Fruit fly (Drosophila melanogaster) whole organism, embryonic: ENCODE data around the gene Trim9.

ENCODE experiments used
- CG10274 ChIP-seq: fragments of 200-800 bp; sonication (Bioruptor generic); optimal IDR thresholded peaks from 3 replicates; lab custom pipeline; 2017; ENCODE audit warnings: missing biosample characterization, mild to moderate bottlenecking, missing genetic modification characterization
- CG10979 ChIP-seq: fragments of 200-800 bp; sonication (Bioruptor generic); optimal IDR thresholded peaks from 2 replicates; lab custom pipeline; 2018; ENCODE audit warnings: missing biosample characterization, mild to moderate bottlenecking, missing genetic modification characterization, moderate library complexity
- CG11093 ChIP-seq: fragments of 200-800 bp; sonication (Bioruptor generic); IDR thresholded peaks from 3 replicates; pipeline ENCODE4 v1.3.6; 2022; ENCODE audit warnings: missing biosample characterization, missing genetic modification characterization
- CG12155 ChIP-seq: fragments of 200-800 bp; sonication (Bioruptor generic); optimal IDR thresholded peaks from 3 replicates; lab custom pipeline; 2016; ENCODE audit warnings: missing biosample characterization, missing genetic modification characterization
- CG12391 ChIP-seq: fragments of 200-800 bp; sonication (Bioruptor generic); optimal IDR thresholded peaks from 3 replicates; lab custom pipeline; 2018; ENCODE audit warnings: missing biosample characterization, mild to moderate bottlenecking, missing genetic modification characterization, moderate library complexity
- CG12942 ChIP-seq: fragments of 200-800 bp; sonication (Bioruptor generic); optimal IDR thresholded peaks from 3 replicates; lab custom pipeline; 2016; ENCODE audit warnings: missing biosample characterization, missing genetic modification characterization
- CG13296 ChIP-seq: fragments of 200-800 bp; sonication (Bioruptor generic); optimal IDR thresholded peaks from 3 replicates; lab custom pipeline; 2018; ENCODE audit warnings: missing biosample characterization, mild to moderate bottlenecking, missing genetic modification characterization
- CG13775 ChIP-seq: fragments of 200-800 bp; sonication (Bioruptor generic); optimal IDR thresholded peaks from 3 replicates; lab custom pipeline; 2017; ENCODE audit warnings: missing biosample characterization, mild to moderate bottlenecking, missing genetic modification characterization
- CG14014 ChIP-seq: fragments of 200-800 bp; sonication (Bioruptor generic); IDR thresholded peaks from 2 replicates; pipeline ENCODE4 v1.3.6; 2022; ENCODE audit warnings: missing biosample characterization, missing genetic modification characterization
- CG16779 ChIP-seq: fragments of 200-800 bp; sonication (Bioruptor generic); IDR thresholded peaks from 2 replicates; pipeline ENCODE4 v1.3.6; 2022; ENCODE audit warnings: missing biosample characterization, missing genetic modification characterization
- CG17328 ChIP-seq: fragments of 200-800 bp; sonication (Bioruptor generic); IDR thresholded peaks from 2 replicates; pipeline ENCODE4 v1.3.6; 2022; ENCODE audit warnings: missing biosample characterization, missing genetic modification characterization
- CG2712 ChIP-seq: fragments of 200-800 bp; optimal IDR thresholded peaks from 3 replicates; lab custom pipeline; 2019; ENCODE audit warnings: missing biosample characterization, mild to moderate bottlenecking, missing genetic modification characterization, moderate library complexity
- CG2889 ChIP-seq: fragments of 200-800 bp; sonication (Bioruptor generic); IDR thresholded peaks from 3 replicates; pipeline ENCODE4 v1.3.6; 2022; ENCODE audit warnings: missing biosample characterization, missing genetic modification characterization
- CG31365 ChIP-seq: fragments of 200-800 bp; sonication (Bioruptor generic); optimal IDR thresholded peaks from 2 replicates; lab custom pipeline; 2018; ENCODE audit warnings: missing biosample characterization, mild to moderate bottlenecking, missing genetic modification characterization
- CG33557 ChIP-seq: fragments of 200-800 bp; sonication (Bioruptor generic); optimal IDR thresholded peaks from 2 replicates; lab custom pipeline; 2019; ENCODE audit warnings: missing biosample characterization, mild to moderate bottlenecking, missing genetic modification characterization, moderate library complexity
- CG3407 ChIP-seq: fragments of 200-800 bp; sonication (Bioruptor generic); optimal IDR thresholded peaks from 2 replicates; lab custom pipeline; 2018; ENCODE audit warnings: missing biosample characterization, mild to moderate bottlenecking, missing genetic modification characterization
- CG42726 ChIP-seq: fragments of 200-800 bp; sonication (Bioruptor generic); IDR thresholded peaks from 2 replicates; pipeline ENCODE4 v1.3.6; 2022; ENCODE audit warnings: missing biosample characterization, missing genetic modification characterization; ENCODE audit not compliant: partially characterized antibody
- CG4282 ChIP-seq: fragments of 200-800 bp; sonication (Bioruptor generic); optimal IDR thresholded peaks from 2 replicates; lab custom pipeline; 2016; ENCODE audit warnings: missing biosample characterization, missing genetic modification characterization
- CG7556 ChIP-seq: fragments of 200-800 bp; sonication (Bioruptor generic); optimal IDR thresholded peaks from 2 replicates; lab custom pipeline; 2017; ENCODE audit warnings: missing biosample characterization, mild to moderate bottlenecking, missing genetic modification characterization
- CG8765 ChIP-seq: fragments of 200-800 bp; sonication (Bioruptor generic); IDR thresholded peaks from 2 replicates; pipeline ENCODE4 v1.3.6; 2022; ENCODE audit warnings: missing biosample characterization, missing genetic modification characterization
- CG9817 ChIP-seq: fragments of 200-800 bp; sonication (Bioruptor generic); optimal IDR thresholded peaks from 2 replicates; lab custom pipeline; 2018; ENCODE audit warnings: missing biosample characterization, mild to moderate bottlenecking, missing genetic modification characterization, moderate library complexity
- H15 ChIP-seq: fragments of 200-800 bp; sonication (Bioruptor generic); IDR thresholded peaks from 3 replicates; pipeline ENCODE4 v1.3.6; 2022; ENCODE audit warnings: missing biosample characterization, missing genetic modification characterization
- HLH4C ChIP-seq: fragments of 200-800 bp; sonication (Bioruptor generic); IDR thresholded peaks from 3 replicates; pipeline ENCODE4 v1.3.6; 2022; ENCODE audit warnings: missing biosample characterization, missing genetic modification characterization; ENCODE audit not compliant: partially characterized antibody
- HLHmδ ChIP-seq: fragments of 200-800 bp; sonication (Bioruptor generic); optimal IDR thresholded peaks from 2 replicates; lab custom pipeline; 2018; ENCODE audit warnings: missing biosample characterization, mild to moderate bottlenecking, missing genetic modification characterization, moderate library complexity
- Hr39 ChIP-seq: fragments of >200 bp; optimal IDR thresholded peaks from 2 replicates; lab custom pipeline; 2017
- Oli ChIP-seq: fragments of 200-800 bp; sonication (Bioruptor generic); optimal IDR thresholded peaks from 2 replicates; lab custom pipeline; 2018; ENCODE audit warnings: missing biosample characterization, mild to moderate bottlenecking, missing genetic modification characterization, moderate library complexity
- Sox102F ChIP-seq: fragments of 200-800 bp; sonication (Bioruptor generic); optimal IDR thresholded peaks from 2 replicates; lab custom pipeline; 2018; ENCODE audit warnings: missing biosample characterization, mild to moderate bottlenecking, missing genetic modification characterization, moderate library complexity
- Trl ChIP-seq, 3 experiments: fragments of >200 bp in 2 of 3; fragments of 200-800 bp in 1 of 3; sonication (Bioruptor generic) in 1 of 3; optimal IDR thresholded peaks; 2 replicates in 1 of 3; 3 replicates in 2 of 3; lab custom pipeline; 2016 to 2017; ENCODE audit warnings: missing biosample characterization in 1 of 3, missing genetic modification characterization in 1 of 3
- abd-A ChIP-seq: fragments of 200-800 bp; sonication (Bioruptor generic); optimal IDR thresholded peaks from 3 replicates; lab custom pipeline; 2019; ENCODE audit warnings: missing biosample characterization, mild to moderate bottlenecking, missing genetic modification characterization, moderate library complexity
- ac ChIP-seq: fragments of 200-800 bp; sonication (Bioruptor generic); optimal IDR thresholded peaks from 3 replicates; lab custom pipeline; 2017; ENCODE audit warnings: missing biosample characterization, mild to moderate bottlenecking, missing genetic modification characterization
- ato ChIP-seq: fragments of 200-800 bp; sonication (Bioruptor generic); IDR thresholded peaks from 2 replicates; pipeline ENCODE4 v1.3.6; 2022; ENCODE audit warnings: missing biosample characterization, missing genetic modification characterization; ENCODE audit not compliant: partially characterized antibody
- cas ChIP-seq: fragments of 200-800 bp; sonication (Bioruptor generic); IDR thresholded peaks from 2 replicates; pipeline ENCODE4 v1.3.6; 2022; ENCODE audit warnings: missing biosample characterization, missing genetic modification characterization
- chif ChIP-seq, 2 experiments: fragments of 200-800 bp; sonication (Bioruptor generic); optimal IDR thresholded peaks; 3 replicates each; lab custom pipeline; 2016; ENCODE audit warnings: missing biosample characterization in 2 of 2, missing genetic modification characterization in 2 of 2
- croc ChIP-seq: fragments of 200-800 bp; sonication (Bioruptor generic); conservative IDR thresholded peaks from 3 replicates; pipeline ENCODE4 v1.3.6; 2022; ENCODE audit warnings: missing biosample characterization, missing genetic modification characterization
- crol ChIP-seq: fragments of 200-800 bp; sonication (Bioruptor generic); IDR thresholded peaks from 2 replicates; pipeline ENCODE4 v1.3.6; 2022; ENCODE audit warnings: missing biosample characterization, missing genetic modification characterization
- cwo ChIP-seq: fragments of 200-800 bp; sonication (Bioruptor generic); optimal IDR thresholded peaks from 3 replicates; lab custom pipeline; 2017; ENCODE audit warnings: missing biosample characterization, missing genetic modification characterization, mild to moderate bottlenecking, moderate library complexity, missing genetic modification reagents
- dpn ChIP-seq, 2 experiments: fragments of 200-800 bp; sonication (Bioruptor generic); optimal IDR thresholded peaks; 3 replicates each; lab custom pipeline; 2016; ENCODE audit warnings: missing biosample characterization in 2 of 2, missing genetic modification characterization in 2 of 2
- dysf ChIP-seq: fragments of 200-800 bp; sonication (Bioruptor generic); IDR thresholded peaks from 3 replicates; pipeline ENCODE4 v1.3.6; 2022; ENCODE audit warnings: missing biosample characterization, missing genetic modification characterization
- esg ChIP-seq: fragments of 200-800 bp; sonication (Bioruptor generic); conservative IDR thresholded peaks from 2 replicates; pipeline ENCODE4 v1.3.6; 2022; ENCODE audit warnings: missing biosample characterization, missing genetic modification characterization
- gt ChIP-seq: fragments of 200-800 bp; sonication (Bioruptor generic); IDR thresholded peaks from 2 replicates; pipeline ENCODE4 v1.3.6; 2022; ENCODE audit warnings: missing biosample characterization, missing genetic modification characterization
- inv ChIP-seq: fragments of 200-800 bp; sonication (Bioruptor generic); IDR thresholded peaks from 2 replicates; pipeline ENCODE4 v1.3.6; 2022; ENCODE audit warnings: missing biosample characterization, missing genetic modification characterization; ENCODE audit not compliant: partially characterized antibody
- jigr1 ChIP-seq: fragments of 200-800 bp; sonication (Bioruptor generic); IDR thresholded peaks from 3 replicates; pipeline ENCODE4 v1.3.6; 2022; ENCODE audit warnings: missing biosample characterization, missing genetic modification characterization
- mld ChIP-seq: fragments of 200-800 bp; sonication (Bioruptor generic); IDR thresholded peaks from 3 replicates; pipeline ENCODE4 v1.3.6; 2022; ENCODE audit warnings: missing biosample characterization, missing genetic modification characterization; ENCODE audit not compliant: partially characterized antibody
- pb ChIP-seq: fragments of 200-800 bp; sonication (Bioruptor generic); optimal IDR thresholded peaks from 3 replicates; lab custom pipeline; 2016; ENCODE audit warnings: missing biosample characterization, missing genetic modification characterization
- ranshi ChIP-seq: fragments of 200-800 bp; sonication (Bioruptor generic); IDR thresholded peaks from 2 replicates; pipeline ENCODE4 v1.3.6; 2022; ENCODE audit warnings: missing biosample characterization, missing genetic modification characterization
- row ChIP-seq: fragments of 200-800 bp; sonication (Bioruptor generic); IDR thresholded peaks from 3 replicates; pipeline ENCODE4 v1.3.6; 2022; ENCODE audit warnings: missing biosample characterization, missing genetic modification characterization
- sna ChIP-seq: fragments of 200-800 bp; sonication (Bioruptor generic); IDR thresholded peaks from 2 replicates; pipeline ENCODE4 v1.3.6; 2022; ENCODE audit warnings: missing biosample characterization, missing genetic modification characterization; ENCODE audit not compliant: partially characterized antibody
- stc ChIP-seq: fragments of 200-800 bp; sonication (Bioruptor generic); IDR thresholded peaks from 2 replicates; pipeline ENCODE4 v1.3.6; 2022; ENCODE audit warnings: missing biosample characterization, missing genetic modification characterization
- stwl ChIP-seq: fragments of 200-800 bp; sonication (Bioruptor generic); optimal IDR thresholded peaks from 3 replicates; lab custom pipeline; 2018; ENCODE audit warnings: missing biosample characterization, mild to moderate bottlenecking, missing genetic modification characterization, moderate library complexity
- vnd ChIP-seq: fragments of 200-800 bp; sonication (Bioruptor generic); IDR thresholded peaks from 3 replicates; pipeline ENCODE4 v1.3.6; 2022; ENCODE audit warnings: missing biosample characterization, missing genetic modification characterization; ENCODE audit not compliant: partially characterized antibody

Gene Trim9

dm6 chr2L:10565674-10566073 lies 21.0 kb downstream of the Trim9 start (continued):
- TF ChIP-seq CG10979 (peak; percentile 23), CG7556 (GFP tag; lab: Kevin White, UChicago) (peak; percentile 73), H15 (no peak), CG13775 (GFP tag; lab: Kevin White, UChicago) (peak; percentile 19), CG10274 (GFP tag; lab: Kevin White, UChicago) (peak; percentile 19), CG9817 (peak; percentile 25), Sox102F (GFP tag; lab: Kevin White, UChicago) (peak; percentile 17), Hr39 (lab: Kevin White, UChicago) (no peak), CG3407 (GFP tag; lab: Kevin White, UChicago) (no peak), CG16779 (GFP tag; lab: Robert Waterston, UW) (no peak), CG11093 (GFP tag; lab: Robert Waterston, UW) (no peak), Oli (tag; lab: Kevin White, UChicago) (peak; percentile 41), mld (GFP tag; lab: Robert Waterston, UW) (no peak), chif (GFP tag; optimal IDR thresholded peaks at IDR 0.05; lab: Kevin White, UChicago) (peak; percentile 22), pb (peak; percentile 20), dysf (GFP tag; lab: Robert Waterston, UW) (peak; percentile 76), ato (GFP tag; lab: Robert Waterston, UW) (no peak), croc (GFP tag; lab: Robert Waterston, UW) (no peak; the same call in 2 of the 3 replicates), CG12391 (peak; percentile 38), CG17328 (GFP tag; lab: Robert Waterston, UW) (0 out of 2 replicates have a peak, but pooled peaks have one; percentile 35), CG13296 (peak; percentile 50), stwl (tag; lab: Kevin White, UChicago) (no peak), sna (GFP tag; lab: Robert Waterston, UW) (no peak), CG12942 (GFP tag; lab: Kevin White, UChicago) (no peak), vnd (GFP tag; lab: Robert Waterston, UW) (no peak), CG4282 (peak; percentile 22), gt (GFP tag; lab: Robert Waterston, UW) (no peak), CG2889 (GFP tag; lab: Robert Waterston, UW) (peak; percentile 48; the same call in 1 of the 3 replicates), Trl (optimal IDR thresholded peaks at IDR 0.05; lab: Kevin White, UChicago) (no peak), Trl (GFP tag; optimal IDR thresholded peaks at IDR 0.05; lab: Kevin White, UChicago) (peak; percentile 8), CG14014 (peak; percentile 69), row (GFP tag; lab: Robert Waterston, UW) (peak; percentile 70), CG31365 (tag; lab: Kevin White, UChicago) (no peak), CG42726 (GFP tag; lab: Robert Waterston, UW) (no peak), HLH4C (GFP tag; lab: Robert Waterston, UW) (no peak), esg (GFP tag; lab: Robert Waterston, UW) (no peak), ranshi (GFP tag; lab: Robert Waterston, UW) (peak; percentile 70), CG2712 (tag; lab: Kevin White, UChicago) (peak; percentile 37), ac (no peak), stc (GFP tag; lab: Robert Waterston, UW) (no peak), inv (no peak), CG8765 (GFP tag; lab: Robert Waterston, UW) (0 out of 2 replicates have a peak, but pooled peaks have one; percentile 35), dpn (GFP tag; optimal IDR thresholded peaks at IDR 0.05; lab: Kevin White, UChicago) (peak; percentile 25 to 37), crol (GFP tag; lab: Robert Waterston, UW) (no peak), jigr1 (GFP tag; lab: Robert Waterston, UW) (no peak), cas (GFP tag; lab: Robert Waterston, UW) (no peak), abd-A (tag; lab: Kevin White, UChicago) (no peak), CG33557 (GFP tag; lab: Kevin White, UChicago) (no peak), CG12155 (GFP tag; lab: Kevin White, UChicago) (peak; percentile 4), cwo (GFP tag; lab: Kevin White, UChicago) (peak; percentile 57), HLHmδ (GFP tag; lab: Kevin White, UChicago) (no peak)
